Worm (Caenorhabditis elegans) whole organism, L4/young adult: ENCODE data around the gene rbc-1.

Experiments used
- W03F9.2 ChIP-seq: fragments of 150-350 bp; optimal IDR thresholded peaks from 2 replicates; lab custom pipeline; 2014; ENCODE audit warnings: missing biosample characterization, missing genetic modification characterization
- him-1 ChIP-seq: sonication (generic microtip); optimal IDR thresholded peaks from 2 replicates; lab custom pipeline; 2016; ENCODE audit warnings: missing genotype, missing genetic modification reagents, missing genetic modification characterization, missing compliant biosample characterization

DNA sequence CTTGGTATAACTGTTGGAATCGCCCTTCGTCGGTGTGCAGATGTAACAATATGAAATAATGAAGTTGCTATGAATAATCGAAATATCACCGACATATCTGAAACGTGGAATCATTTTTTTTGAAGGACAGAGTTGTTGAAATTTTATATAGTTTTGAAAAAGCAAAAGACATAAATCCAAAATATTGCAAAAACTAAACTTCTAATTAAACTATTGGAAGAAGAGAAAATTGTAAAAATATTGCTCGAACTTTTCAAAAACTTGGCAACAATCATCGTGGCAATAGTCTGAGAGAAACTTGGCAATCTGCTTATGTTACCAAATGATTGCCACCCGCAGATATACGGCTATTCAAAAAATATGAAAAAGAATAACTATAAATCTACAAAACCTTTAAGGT is 34.2 kb downstream of the rbc-1 start, which contains the start of gene F54E4.4:
- TF ChIP-seq him-1 (no peak), W03F9.2 (tag; lab: Kevin White, UChicago) (no peak)
